Fruit fly (Drosophila melanogaster): ENCODE results near the gene Wnt5.

Wnt5 gene

dm6 chrX:18517415-18517814 lies 12.2 kb upstream of the Wnt5 start (continued):
- TF ChIP-seq Atf-2 (GFP tag; optimal IDR thresholded peaks at IDR 0.05), result peak; percentile 38
- TF ChIP-seq Sry-δ (GFP tag; optimal IDR thresholded peaks at IDR 0.05), result peak; percentile 13
- TF ChIP-seq mam (GFP tag; optimal IDR thresholded peaks at IDR 0.05), result no peak
- TF ChIP-seq gt (GFP tag; IDR thresholded peaks at IDR 0.05), result no peak
- TF ChIP-seq zf30C (GFP tag; optimal IDR thresholded peaks at IDR 0.05), result no peak
- TF ChIP-seq CG17359 (tag; optimal IDR thresholded peaks at IDR 0.05), result peak; percentile 92
- TF ChIP-seq sob (GFP tag; IDR thresholded peaks at IDR 0.05), result peak; percentile 52; the same call in 1 of the 2 replicates
- TF ChIP-seq chn (GFP tag; optimal IDR thresholded peaks at IDR 0.05), result no peak
- no peak for TF ChIP-seq CG10274 (GFP tag; optimal IDR thresholded peaks at IDR 0.05)
- peak; percentile 6 for TF ChIP-seq CG10267 (tag; optimal IDR thresholded peaks at IDR 0.05)
- 0 out of 2 replicates have a peak, but pooled peaks have one; percentile 5 for TF ChIP-seq CG10959 (GFP tag; IDR thresholded peaks at IDR 0.05)
- TF ChIP-seq CG1603 (tag; optimal IDR thresholded peaks at IDR 0.05), result peak; percentile 32
- TF ChIP-seq E2f1 (GFP tag; IDR thresholded peaks at IDR 0.05), result 0 out of 2 replicates have a peak, but pooled peaks have one; percentile 12
- 0 out of 2 replicates have a peak, but pooled peaks have one; percentile 15 for TF ChIP-seq stc (GFP tag; IDR thresholded peaks at IDR 0.05)
- peak; percentile 21 for TF ChIP-seq CG1602 (GFP tag; optimal IDR thresholded peaks at IDR 0.05)
- TF ChIP-seq Elba2 (GFP tag; optimal IDR thresholded peaks at IDR 0.05), result peak; percentile 9
- peak; percentile 65 for TF ChIP-seq CG11504 (tag; optimal IDR thresholded peaks at IDR 0.05)
- TF ChIP-seq CG6854 (GFP tag; optimal IDR thresholded peaks at IDR 0.05), result no peak
- TF ChIP-seq CG2202 (tag; optimal IDR thresholded peaks at IDR 0.05), result no peak
- peak; percentile 5 for TF ChIP-seq CG9609 (GFP tag; optimal IDR thresholded peaks at IDR 0.05)
- TF ChIP-seq ac (GFP tag; optimal IDR thresholded peaks at IDR 0.05), result no peak
- TF ChIP-seq otp (GFP tag; IDR thresholded peaks at IDR 0.05), result peak; percentile 70; the same call in 1 of the 3 replicates
- no peak for TF ChIP-seq Dref (GFP tag; IDR thresholded peaks at IDR 0.05)

dm6 chrX:18515988-18516541 lies 10.9 kb upstream of the Wnt5 start:
- TF ChIP-seq CG1647 (GFP tag; optimal IDR thresholded peaks at IDR 0.05), result no peak
- TF ChIP-seq CG2199 (GFP tag; IDR thresholded peaks at IDR 0.05), result 0 out of 3 replicates have a peak, but pooled peaks have one; percentile 39
- TF ChIP-seq Dfd (GFP tag; optimal IDR thresholded peaks at IDR 0.05), result no peak
- TF ChIP-seq zfh1 (GFP tag; IDR thresholded peaks at IDR 0.05), result peak; percentile 33; the same call in 1 of the 3 replicates
- TF ChIP-seq zen2 (GFP tag; IDR thresholded peaks at IDR 0.05; ENCODE audit: partially characterized antibody), result no peak
- no peak for TF ChIP-seq cad (GFP tag; optimal IDR thresholded peaks at IDR 0.05)
- TF ChIP-seq CG8290 (GFP tag; optimal IDR thresholded peaks at IDR 0.05), result peak; percentile 4
- peak in 1 of 2 experiments; percentile 66 for TF ChIP-seq CG8290 (tag; optimal IDR thresholded peaks at IDR 0.05)
- no peak for TF ChIP-seq schlank (tag; optimal IDR thresholded peaks at IDR 0.05)
- TF ChIP-seq caup (GFP tag; optimal IDR thresholded peaks at IDR 0.05; ENCODE audit: severe bottlenecking), result no peak
- TF ChIP-seq Nf-YC (tag; optimal IDR thresholded peaks at IDR 0.05), result peak; percentile 22
- TF ChIP-seq CG18262 (tag; optimal IDR thresholded peaks at IDR 0.05), result peak; percentile 35
- no peak for TF ChIP-seq NfI (GFP tag; optimal IDR thresholded peaks at IDR 0.05)
- peak; percentile 35 for TF ChIP-seq grau (tag; optimal IDR thresholded peaks at IDR 0.05)
- TF ChIP-seq CG30403 (GFP tag; optimal IDR thresholded peaks at IDR 0.05), result peak; percentile 37
- no peak for TF ChIP-seq Abd-B (GFP tag; optimal IDR thresholded peaks at IDR 0.05)
- TF ChIP-seq CG12659 (GFP tag; optimal IDR thresholded peaks at IDR 0.05), result peak; percentile 7
- no peak for TF ChIP-seq CG15479 (GFP tag; optimal IDR thresholded peaks at IDR 0.05)
- TF ChIP-seq Doc3 (GFP tag; IDR thresholded peaks at IDR 0.05; ENCODE audit: partially characterized antibody), result no peak
- TF ChIP-seq CG14965 (GFP tag; optimal IDR thresholded peaks at IDR 0.05; ENCODE audit: borderline replicate concordance), result no peak
- no peak for TF ChIP-seq D19A (tag; optimal IDR thresholded peaks at IDR 0.05)
- no peak for TF ChIP-seq tll (GFP tag; optimal IDR thresholded peaks at IDR 0.05)
- peak; percentile 14 for TF ChIP-seq gem (tag; optimal IDR thresholded peaks at IDR 0.05)
- TF ChIP-seq D (optimal IDR thresholded peaks at IDR 0.05), result no peak
- no peak for TF ChIP-seq D (GFP tag; optimal IDR thresholded peaks at IDR 0.05)
- TF ChIP-seq HHEX (GFP tag; optimal IDR thresholded peaks at IDR 0.05), result no peak
- no peak for TF ChIP-seq tna (GFP tag; IDR thresholded peaks at IDR 0.05; ENCODE audit: partially characterized antibody)
- TF ChIP-seq luna (GFP tag; optimal IDR thresholded peaks at IDR 0.05), result no peak

Measured in whole organism, embryonic.